Fruit fly (Drosophila melanogaster): ENCODE data around the gene CG31221.
A peak's percentile ranks its signal among the peaks of the same experiment; 100 is the strongest.

DNA sequence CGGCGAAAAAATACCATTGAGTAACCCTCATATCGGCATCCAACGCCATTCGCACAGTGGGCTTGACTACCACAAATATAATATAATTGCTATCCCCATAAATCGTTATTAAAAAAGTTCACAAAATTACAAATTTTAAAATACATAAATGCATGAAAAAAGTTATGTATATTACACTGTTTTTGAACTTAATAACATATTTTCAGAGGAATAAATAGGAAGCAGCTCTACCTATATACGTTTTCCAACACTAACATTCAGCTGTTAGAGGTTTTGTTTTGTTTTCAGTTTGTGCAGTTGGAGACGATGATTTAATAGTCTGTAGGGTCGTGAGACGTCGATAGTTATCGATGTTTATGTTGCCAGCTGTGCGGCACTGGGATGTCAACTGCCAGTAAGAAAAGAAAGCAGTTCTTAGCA is 9.4 kb upstream of the CG31221 start, which contains the start of the genes Ino80 and Aptx:
- peak; percentile 75 for TF ChIP-seq ovo (GFP tag; optimal IDR thresholded peaks at IDR 0.05)
- TF ChIP-seq CG7101 (tag; optimal IDR thresholded peaks at IDR 0.05): peak; percentile 91
- peak; percentile 93 for TF ChIP-seq CG5204 (GFP tag; optimal IDR thresholded peaks at IDR 0.05)
- peak; percentile 85 for TF ChIP-seq Hr96 (GFP tag; optimal IDR thresholded peaks at IDR 0.05)
- TF ChIP-seq pad (GFP tag; optimal IDR thresholded peaks at IDR 0.05): peak; percentile 71
- TF ChIP-seq toe (GFP tag; optimal IDR thresholded peaks at IDR 0.05): peak; percentile 94
- peak; percentile 92 for TF ChIP-seq bab1 (GFP tag; optimal IDR thresholded peaks at IDR 0.05)
- TF ChIP-seq tj (GFP tag; optimal IDR thresholded peaks at IDR 0.05): peak; percentile 68
- no peak for TF ChIP-seq kay (GFP tag; ENCODE audit: borderline replicate concordance)

All from whole organism, adult.